Fruit fly (Drosophila melanogaster): ENCODE data around the gene Sfp24C1.

Gene Sfp24C1

dm6 chr2L:3656667-3657066 is 43.8 kb upstream of the Sfp24C1 start, which contains the start of gene for:
Gene for, minus strand, starts transcription at chr2L:3656953.
- TF ChIP-seq usp (GFP tag; optimal IDR thresholded peaks at IDR 0.05) (no peak), CG32264 (GFP tag; optimal IDR thresholded peaks at IDR 0.05) (no peak), fru (GFP tag; optimal IDR thresholded peaks at IDR 0.05) (peak; percentile 14), Jra (GFP tag; optimal IDR thresholded peaks at IDR 0.05) (no peak), br (GFP tag; optimal IDR thresholded peaks at IDR 0.05) (no peak), dl (GFP tag; optimal IDR thresholded peaks at IDR 0.05; ENCODE audit: insufficient read depth in 1 of 2, partially characterized antibody in 2 of 2) (no peak), ey (GFP tag; optimal IDR thresholded peaks at IDR 0.05) (no peak)

- TF ChIP-seq Hnf4 (GFP tag; optimal IDR thresholded peaks at IDR 0.05) (peak; percentile 26), HLH106 (tag; optimal IDR thresholded peaks at IDR 0.05) (peak; percentile 50), Sp1 (GFP tag; optimal IDR thresholded peaks at IDR 0.05) (no peak), ey (GFP tag; optimal IDR thresholded peaks at IDR 0.05) (peak; percentile 43), tai (GFP tag; optimal IDR thresholded peaks at IDR 0.05) (peak; percentile 46), pan (optimal IDR thresholded peaks at IDR 0.05) (no peak), dsf (GFP tag; optimal IDR thresholded peaks at IDR 0.05; ENCODE audit: borderline replicate concordance) (no peak), brk (GFP tag; optimal IDR thresholded peaks at IDR 0.05) (peak; percentile 19), sv (GFP tag; optimal IDR thresholded peaks at IDR 0.05) (no peak), rgr (GFP tag; optimal IDR thresholded peaks at IDR 0.05) (peak; percentile 34), Dif (GFP tag; optimal IDR thresholded peaks at IDR 0.05; ENCODE audit: partially characterized antibody) (no peak), Abd-B (GFP tag; optimal IDR thresholded peaks at IDR 0.05) (no peak), CrebA (GFP tag; optimal IDR thresholded peaks at IDR 0.05; ENCODE audit: borderline replicate concordance) (peak; percentile 60), GATAd (GFP tag; optimal IDR thresholded peaks at IDR 0.05) (no peak), dmrt93B (GFP tag; optimal IDR thresholded peaks at IDR 0.05) (peak; percentile 26), N (GFP tag; optimal IDR thresholded peaks at IDR 0.05) (no peak), Rel (GFP tag; optimal IDR thresholded peaks at IDR 0.05) (no peak), Rel (tag; optimal IDR thresholded peaks at IDR 0.05) (no peak), CG9705 (GFP tag; optimal IDR thresholded peaks at IDR 0.05) (no peak), OdsH (GFP tag; optimal IDR thresholded peaks at IDR 0.05) (peak; percentile 7), h (GFP tag; optimal IDR thresholded peaks at IDR 0.05) (peak; percentile 45), sage (GFP tag; optimal IDR thresholded peaks at IDR 0.05) (no peak), lola (GFP tag; optimal IDR thresholded peaks at IDR 0.05) (no peak), Myc (optimal IDR thresholded peaks at IDR 0.05) (peak; percentile 90), foxo (GFP tag; optimal IDR thresholded peaks at IDR 0.05) (peak in 1 of 2 experiments; percentile 63), Vsx2 (GFP tag; optimal IDR thresholded peaks at IDR 0.05; ENCODE audit: partially characterized antibody) (no peak), fru (GFP tag; optimal IDR thresholded peaks at IDR 0.05) (peak; percentile 33)
Observed at dm6 chr2L:3657349-3658142, 42.9 kb upstream of the Sfp24C1 start.

- TF ChIP-seq Vsx2 (GFP tag; optimal IDR thresholded peaks at IDR 0.05; ENCODE audit: partially characterized antibody) (peak; percentile 54), Sp1 (GFP tag; optimal IDR thresholded peaks at IDR 0.05) (no peak), dl (GFP tag; optimal IDR thresholded peaks at IDR 0.05; ENCODE audit: insufficient read depth in 1 of 2, partially characterized antibody in 2 of 2) (peak in 1 of 2 experiments; percentile 29), HLH106 (tag; optimal IDR thresholded peaks at IDR 0.05) (no peak), pan (optimal IDR thresholded peaks at IDR 0.05) (no peak), jim (GFP tag; optimal IDR thresholded peaks at IDR 0.05) (no peak), Dif (GFP tag; optimal IDR thresholded peaks at IDR 0.05; ENCODE audit: partially characterized antibody) (peak; percentile 42), h (GFP tag; optimal IDR thresholded peaks at IDR 0.05) (no peak)
Observed at dm6 chr2L:3662307-3662795, 38.1 kb upstream of the Sfp24C1 start, which contains the start of gene Drgx. Gene Drgx, plus strand, starts transcription at chr2L:3662745.

- TF ChIP-seq CG32264 (GFP tag; optimal IDR thresholded peaks at IDR 0.05): no peak
- no peak for TF ChIP-seq Dfd (GFP tag; optimal IDR thresholded peaks at IDR 0.05)
- no peak for TF ChIP-seq Hr83 (GFP tag; optimal IDR thresholded peaks at IDR 0.05; ENCODE audit: poor library complexity, severe bottlenecking)
Observed at dm6 chr2L:3668451-3668850, 32.0 kb upstream of the Sfp24C1 start, which contains the start of gene Sfp24Ba. Gene Sfp24Ba, minus strand, starts transcription at chr2L:3668551.

All from whole organism, wandering third instar larva.